Worm (Caenorhabditis elegans): ENCODE results near the gene C01G6.2.
A peak's percentile ranks its signal among the peaks of the same experiment; 100 is the strongest.

Gene C01G6.2

ce11 chrII:9285171-9286025 is 18.5 kb downstream of the C01G6.2 start, which contains the start of gene mtrr-1:
TSS of gene mtrr-1 (plus strand) at chrII:9285975.
- TF ChIP-seq ama-1 (optimal IDR thresholded peaks at IDR 0.05) (peak; percentile 64), sox-4 (tag; optimal IDR thresholded peaks at IDR 0.05) (no peak)

ce11 chrII:9289127-9289526 is 22.3 kb downstream of the C01G6.2 start:
- no peak for TF ChIP-seq che-1 (tag; optimal IDR thresholded peaks at IDR 0.05)
- TF ChIP-seq unc-86 (tag; optimal IDR thresholded peaks at IDR 0.05), result no peak
- TF ChIP-seq tbx-2 (tag; optimal IDR thresholded peaks at IDR 0.05), result no peak
- no peak for TF ChIP-seq npax-4 (tag; optimal IDR thresholded peaks at IDR 0.05)
- TF ChIP-seq T23F11.4 (GFP tag; optimal IDR thresholded peaks at IDR 0.05), result no peak
- no peak for TF ChIP-seq sdc-2 (tag; optimal IDR thresholded peaks at IDR 0.05)
- TF ChIP-seq ceh-19 (GFP tag; optimal IDR thresholded peaks at IDR 0.05), result no peak
- no peak for TF ChIP-seq elt-2 (tag; optimal IDR thresholded peaks at IDR 0.05)
- no peak for TF ChIP-seq nhr-232 (tag; optimal IDR thresholded peaks at IDR 0.05)
- no peak for TF ChIP-seq rnt-1 (tag; optimal IDR thresholded peaks at IDR 0.05)
- no peak for TF ChIP-seq ceh-9 (tag; optimal IDR thresholded peaks at IDR 0.05)
- TF ChIP-seq syd-9 (tag; optimal IDR thresholded peaks at IDR 0.05), result no peak
- no peak for TF ChIP-seq pqm-1 (tag; optimal IDR thresholded peaks at IDR 0.05)
- TF ChIP-seq mec-3 (tag; optimal IDR thresholded peaks at IDR 0.05; ENCODE audit: borderline replicate concordance), result no peak
- TF ChIP-seq hlh-8 (tag; optimal IDR thresholded peaks at IDR 0.05), result no peak
- no peak for TF ChIP-seq madf-2 (tag; optimal IDR thresholded peaks at IDR 0.05)
- no peak for TF ChIP-seq unc-55 (GFP tag; optimal IDR thresholded peaks at IDR 0.05)
- no peak for TF ChIP-seq pat-9 (tag; optimal IDR thresholded peaks at IDR 0.05)

DNA sequence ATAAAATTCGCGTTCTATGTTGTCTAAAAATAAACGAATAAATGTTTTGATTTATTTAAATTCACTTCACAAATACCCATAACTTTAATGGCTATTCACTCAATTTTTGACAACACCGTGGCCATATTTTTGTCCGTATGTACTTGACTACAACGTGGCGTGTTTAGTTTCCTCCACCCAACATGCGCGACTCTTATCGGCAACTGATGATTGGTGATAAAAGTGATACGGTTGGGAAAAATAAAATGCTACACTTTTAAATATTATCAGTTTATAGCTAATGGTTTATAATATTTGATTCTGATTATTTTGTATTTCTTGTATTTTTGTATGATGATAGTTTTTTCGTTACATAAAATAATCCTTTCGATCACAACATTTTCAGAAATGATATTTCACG is 24.8 kb downstream of the C01G6.2 start, which contains the start of gene acs-7:
Gene acs-7, plus strand, starts transcription at position 386 of the 400 bp plus-strand sequence.
- TF ChIP-seq ceh-45 (GFP tag; IDR thresholded peaks at IDR 0.05) (no peak), elt-2 (tag; optimal IDR thresholded peaks at IDR 0.05) (peak; percentile 94)

DNA sequence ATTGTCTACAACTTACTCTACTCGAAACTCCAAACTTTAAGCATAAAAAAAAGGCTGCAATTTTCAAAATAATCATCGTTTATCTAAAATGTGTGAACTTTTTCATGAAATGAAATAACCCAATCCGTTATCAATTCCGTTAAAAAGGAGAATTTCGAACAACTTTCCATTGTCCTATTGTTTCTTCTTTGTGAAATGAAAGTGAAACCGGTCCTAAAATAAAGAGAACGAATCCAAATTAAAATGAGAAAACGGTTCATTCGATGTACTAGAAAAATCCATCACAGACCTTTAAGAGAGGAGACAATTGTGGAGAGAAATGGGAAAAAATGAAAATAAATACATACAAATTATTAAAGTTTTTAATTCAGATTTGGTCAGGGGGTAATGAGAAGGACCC is 28.8 kb downstream of the C01G6.2 start, which contains the start of gene C01G6.9:
Gene C01G6.9, minus strand, starts transcription at position 141 of the 400 bp plus-strand sequence.
- no peak for TF ChIP-seq pha-2 (tag; optimal IDR thresholded peaks at IDR 0.05)
- no peak for TF ChIP-seq K09A11.1 (tag; optimal IDR thresholded peaks at IDR 0.05; ENCODE audit: insufficient read depth)
- TF ChIP-seq ceh-24 (tag; optimal IDR thresholded peaks at IDR 0.05), result no peak
- TF ChIP-seq ceh-45 (GFP tag; IDR thresholded peaks at IDR 0.05), result no peak
- TF ChIP-seq hlh-30 (tag; optimal IDR thresholded peaks at IDR 0.05; ENCODE audit: insufficient read depth), result no peak
- no peak for TF ChIP-seq ref-2 (tag; optimal IDR thresholded peaks at IDR 0.05)
- TF ChIP-seq ceh-19 (GFP tag; optimal IDR thresholded peaks at IDR 0.05), result no peak
- no peak for TF ChIP-seq pag-3 (tag; optimal IDR thresholded peaks at IDR 0.05; ENCODE audit: borderline replicate concordance)
- no peak for TF ChIP-seq ttx-3 (tag; optimal IDR thresholded peaks at IDR 0.05)
- no peak for TF ChIP-seq eyg-1 (tag; optimal IDR thresholded peaks at IDR 0.05)
- no peak for TF ChIP-seq madf-2 (tag; optimal IDR thresholded peaks at IDR 0.05)
- TF ChIP-seq syd-9 (tag; optimal IDR thresholded peaks at IDR 0.05), result no peak
- no peak for TF ChIP-seq hlh-6 (tag; optimal IDR thresholded peaks at IDR 0.05)
- TF ChIP-seq pros-1 (tag; optimal IDR thresholded peaks at IDR 0.05), result no peak
- no peak for TF ChIP-seq tbx-7 (tag; optimal IDR thresholded peaks at IDR 0.05)
- no peak for TF ChIP-seq ama-1 (optimal IDR thresholded peaks at IDR 0.05)
- TF ChIP-seq gmeb-2 (tag; optimal IDR thresholded peaks at IDR 0.05), result no peak
- no peak for TF ChIP-seq pax-1 (tag; optimal IDR thresholded peaks at IDR 0.05)
- no peak for TF ChIP-seq elt-2 (tag; optimal IDR thresholded peaks at IDR 0.05)
